Worm (Caenorhabditis elegans): ENCODE results near the gene osg-1.

DNA sequence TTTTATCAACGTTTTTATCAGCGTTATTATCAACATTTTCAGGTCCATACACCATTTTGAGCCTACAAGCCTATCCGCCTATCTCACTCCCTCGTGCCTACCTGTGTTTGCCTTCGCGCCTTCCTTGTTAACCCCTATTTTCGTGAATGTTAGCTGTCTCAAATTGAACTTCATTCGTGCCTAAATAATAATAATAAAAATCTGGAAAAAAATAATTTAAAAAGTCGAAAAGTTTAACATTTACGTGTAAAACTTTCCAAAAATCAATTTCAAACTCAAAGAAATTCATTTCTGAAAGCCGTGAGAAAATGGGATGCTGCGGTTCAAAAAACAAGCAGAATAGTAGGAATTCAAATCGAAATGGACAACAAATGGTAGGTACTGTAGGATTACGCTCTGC lies 9.3 kb upstream of the osg-1 start, which contains the start of gene R02F2.10:
- TF ChIP-seq aly-1 (tag; optimal IDR thresholded peaks at IDR 0.05) (no peak), ama-1 (optimal IDR thresholded peaks at IDR 0.05) (no peak), scrt-1 (GFP tag; IDR thresholded peaks at IDR 0.05) (no peak), hmbx-1 (tag; optimal IDR thresholded peaks at IDR 0.05) (no peak), ceh-13 (GFP tag; optimal IDR thresholded peaks at IDR 0.05) (no peak)
